Worm (Caenorhabditis elegans): ENCODE data around the gene talp-3.
A peak's percentile ranks its signal among the peaks of the same experiment; 100 is the strongest.

talp-3 gene

DNA sequence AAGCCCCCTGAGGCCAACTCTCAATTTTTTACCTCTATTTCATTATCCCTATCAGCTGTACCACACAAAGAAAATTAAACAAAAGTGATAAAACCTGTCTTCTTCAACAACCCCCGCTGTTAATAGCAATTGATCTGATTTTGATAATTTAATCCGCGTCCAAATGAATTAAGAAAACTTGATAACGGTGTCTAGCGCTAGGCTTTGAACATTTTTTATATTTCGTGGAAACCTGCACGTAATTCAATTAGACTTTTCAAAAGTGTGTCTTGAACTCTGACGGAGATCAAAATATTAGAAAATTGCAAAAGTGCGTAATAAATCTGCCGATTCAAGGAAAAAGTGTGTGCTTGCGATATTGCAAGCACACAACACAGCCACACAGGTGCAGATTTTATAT, 39.8 kb downstream of the talp-3 start:
- no peak for TF ChIP-seq lin-40 (tag; optimal IDR thresholded peaks at IDR 0.05)
- no peak for TF ChIP-seq unc-130 (GFP tag; optimal IDR thresholded peaks at IDR 0.05)
- TF ChIP-seq ama-1 (optimal IDR thresholded peaks at IDR 0.05) = no peak
- no peak for TF ChIP-seq ama-1 (GFP tag; optimal IDR thresholded peaks at IDR 0.05)
- no peak for TF ChIP-seq akir-1 (GFP tag; optimal IDR thresholded peaks at IDR 0.05)
- no peak for TF ChIP-seq dox-1 (GFP tag; IDR thresholded peaks at IDR 0.05)
- TF ChIP-seq let-607 (tag; optimal IDR thresholded peaks at IDR 0.05) = no peak
- no peak for TF ChIP-seq B0336.3 (GFP tag; IDR thresholded peaks at IDR 0.05)
- no peak for TF ChIP-seq tlf-1 (GFP tag; optimal IDR thresholded peaks at IDR 0.05)
- TF ChIP-seq attf-5 (GFP tag; optimal IDR thresholded peaks at IDR 0.05) = no peak
- no peak for TF ChIP-seq tbx-9 (tag; optimal IDR thresholded peaks at IDR 0.05; ENCODE audit: borderline replicate concordance)

- TF ChIP-seq ztf-3 (GFP tag; optimal IDR thresholded peaks at IDR 0.05) (no peak), nhr-80 (tag; optimal IDR thresholded peaks at IDR 0.05) (peak; percentile 49), lsl-1 (GFP tag; optimal IDR thresholded peaks at IDR 0.05) (no peak), unc-62 (GFP tag; optimal IDR thresholded peaks at IDR 0.05) (peak; percentile 31), zim-3 (tag; optimal IDR thresholded peaks at IDR 0.05) (no peak), fkh-3 (tag; optimal IDR thresholded peaks at IDR 0.05) (no peak), somi-1 (GFP tag; optimal IDR thresholded peaks at IDR 0.05) (peak; percentile 72), Y79H2A.3 (GFP tag; conservative IDR thresholded peaks at IDR 0.05) (no peak), Y95B8A.8 (GFP tag; IDR thresholded peaks at IDR 0.05) (no peak), cebp-1 (GFP tag; IDR thresholded peaks at IDR 0.05) (no peak), cebp-1 (tag; optimal IDR thresholded peaks at IDR 0.05) (peak; percentile 20), F57C9.4 (tag; optimal IDR thresholded peaks at IDR 0.05) (no peak), ceh-100 (GFP tag; IDR thresholded peaks at IDR 0.05) (no peak), xnd-1 (tag; optimal IDR thresholded peaks at IDR 0.05) (no peak), madf-6 (GFP tag; IDR thresholded peaks at IDR 0.05) (no peak), lin-26 (GFP tag; IDR thresholded peaks at IDR 0.05) (0 out of 2 replicates have a peak, but pooled peaks have one; percentile 9), madf-8 (GFP tag; conservative IDR thresholded peaks at IDR 0.05) (no peak), B0261.1 (tag; optimal IDR thresholded peaks at IDR 0.05) (no peak), snpc-1.1 (tag; optimal IDR thresholded peaks at IDR 0.05; ENCODE audit: insufficient read depth) (no peak), tbp1 (GFP tag; optimal IDR thresholded peaks at IDR 0.05) (peak; percentile 29), ceh-79 (tag; optimal IDR thresholded peaks at IDR 0.05) (no peak), nhr-27 (tag; optimal IDR thresholded peaks at IDR 0.05) (peak; percentile 26), akir-1 (GFP tag; optimal IDR thresholded peaks at IDR 0.05) (no peak), ceh-27 (GFP tag; optimal IDR thresholded peaks at IDR 0.05) (peak; percentile 28), T26A5.8 (tag; optimal IDR thresholded peaks at IDR 0.05) (no peak), lin-40 (tag; optimal IDR thresholded peaks at IDR 0.05) (peak; percentile 58), attf-3 (GFP tag; conservative IDR thresholded peaks at IDR 0.05) (no peak), athp-1 (tag; optimal IDR thresholded peaks at IDR 0.05) (no peak), hmg-1.2 (GFP tag; IDR thresholded peaks at IDR 0.05) (peak; percentile 4; the same call in 1 of the 2 replicates)
These were observed 40.4 kb downstream of the talp-3 start for ce11 chrIV:14612547-14613329.
